Fruit fly (Drosophila melanogaster) whole organism, embryonic: ENCODE data around the gene CG7276.

Source experiments
- Antp ChIP-seq: fragments of 200-800 bp; sonication (Bioruptor generic); optimal IDR thresholded peaks from 3 replicates; lab custom pipeline; 2016; ENCODE audit warnings: missing biosample characterization, missing genetic modification characterization
- CG11093 ChIP-seq: fragments of 200-800 bp; sonication (Bioruptor generic); IDR thresholded peaks from 3 replicates; pipeline ENCODE4 v1.3.6; 2022; ENCODE audit warnings: missing biosample characterization, missing genetic modification characterization
- CG11560 ChIP-seq: fragments of 200-800 bp; sonication (Bioruptor generic); IDR thresholded peaks from 3 replicates; pipeline ENCODE4 v1.3.6; 2022; ENCODE audit warnings: missing biosample characterization, missing genetic modification characterization
- CG14014 ChIP-seq: fragments of 200-800 bp; sonication (Bioruptor generic); IDR thresholded peaks from 2 replicates; pipeline ENCODE4 v1.3.6; 2022; ENCODE audit warnings: missing biosample characterization, missing genetic modification characterization
- CG15479 ChIP-seq: fragments of 200-800 bp; sonication (Bioruptor generic); optimal IDR thresholded peaks from 3 replicates; lab custom pipeline; 2019; ENCODE audit warnings: missing biosample characterization, mild to moderate bottlenecking, missing genetic modification characterization, moderate library complexity
- CG17829 ChIP-seq: fragments of 200-800 bp; optimal IDR thresholded peaks from 2 replicates; lab custom pipeline; 2019; ENCODE audit warnings: missing biosample characterization, mild to moderate bottlenecking, missing genetic modification characterization, moderate library complexity
- CG17912 ChIP-seq: fragments of 200-800 bp; sonication (Bioruptor generic); optimal IDR thresholded peaks from 2 replicates; lab custom pipeline; 2018; ENCODE audit warnings: missing biosample characterization, mild to moderate bottlenecking, missing genetic modification characterization
- CG2116 ChIP-seq: fragments of 200-800 bp; sonication (Bioruptor generic); optimal IDR thresholded peaks from 3 replicates; lab custom pipeline; 2018; ENCODE audit warnings: missing biosample characterization, mild to moderate bottlenecking, missing genetic modification characterization
- CG3065 ChIP-seq: fragments of 200-800 bp; sonication (Bioruptor generic); optimal IDR thresholded peaks from 2 replicates; lab custom pipeline; 2016; ENCODE audit warnings: missing biosample characterization, missing genetic modification characterization
- CG31388 ChIP-seq: fragments of 200-800 bp; sonication (Bioruptor generic); optimal IDR thresholded peaks from 2 replicates; lab custom pipeline; 2016; ENCODE audit warnings: missing biosample characterization, missing genetic modification characterization
- CG32532 ChIP-seq: fragments of 200-800 bp; sonication (Bioruptor generic); IDR thresholded peaks from 2 replicates; pipeline ENCODE4 v1.3.6; 2022; ENCODE audit warnings: missing biosample characterization, missing genetic modification characterization
- CG32767 ChIP-seq: fragments of 200-800 bp; sonication (Bioruptor generic); IDR thresholded peaks from 2 replicates; pipeline ENCODE4 v1.3.6; 2022; ENCODE audit warnings: missing biosample characterization, missing genetic modification characterization
- CG3281 ChIP-seq: fragments of 200-800 bp; sonication (Bioruptor generic); optimal IDR thresholded peaks from 3 replicates; lab custom pipeline; 2017; ENCODE audit warnings: missing biosample characterization, mild to moderate bottlenecking, missing genetic modification characterization
- CG3838 ChIP-seq: fragments of 200-800 bp; sonication (Bioruptor generic); optimal IDR thresholded peaks from 3 replicates; lab custom pipeline; 2016; ENCODE audit warnings: missing biosample characterization, missing genetic modification characterization
- CG6654 ChIP-seq: fragments of 200-800 bp; sonication (Bioruptor generic); optimal IDR thresholded peaks from 2 replicates; lab custom pipeline; 2017; ENCODE audit warnings: missing biosample characterization, mild to moderate bottlenecking, missing genetic modification characterization
- CG7745 ChIP-seq: fragments of 200-800 bp; sonication (Bioruptor generic); optimal IDR thresholded peaks from 2 replicates; lab custom pipeline; 2018; ENCODE audit warnings: missing biosample characterization, mild to moderate bottlenecking, missing genetic modification characterization, moderate library complexity
- CG8388 ChIP-seq: fragments of 200-800 bp; sonication (Bioruptor generic); optimal IDR thresholded peaks from 2 replicates; lab custom pipeline; 2019; ENCODE audit warnings: missing biosample characterization, mild to moderate bottlenecking, missing genetic modification characterization, moderate library complexity
- CG8944 ChIP-seq: fragments of 200-800 bp; sonication (Bioruptor generic); optimal IDR thresholded peaks from 3 replicates; lab custom pipeline; 2016; ENCODE audit warnings: missing biosample characterization, missing genetic modification characterization
- CoRest ChIP-seq: fragments of 200-800 bp; sonication (Bioruptor generic); optimal IDR thresholded peaks from 3 replicates; lab custom pipeline; 2018; ENCODE audit warnings: missing biosample characterization, mild to moderate bottlenecking, missing genetic modification characterization, moderate library complexity
- Deaf1 ChIP-seq: fragments of 200-800 bp; optimal IDR thresholded peaks from 3 replicates; lab custom pipeline; 2019; ENCODE audit warnings: missing biosample characterization, mild to moderate bottlenecking, missing genetic modification characterization, moderate library complexity
- Drgx ChIP-seq: fragments of 200-800 bp; sonication (Bioruptor generic); IDR thresholded peaks from 2 replicates; pipeline ENCODE4 v1.3.6; 2022; ENCODE audit warnings: missing biosample characterization, missing genetic modification characterization
- H15 ChIP-seq: fragments of 200-800 bp; sonication (Bioruptor generic); IDR thresholded peaks from 3 replicates; pipeline ENCODE4 v1.3.6; 2022; ENCODE audit warnings: missing biosample characterization, missing genetic modification characterization
- HLH54F ChIP-seq: fragments of 200-800 bp; sonication (Bioruptor generic); optimal IDR thresholded peaks from 3 replicates; lab custom pipeline; 2016; ENCODE audit warnings: missing biosample characterization, missing genetic modification characterization
- MESR4 ChIP-seq: fragments of 200-800 bp; sonication (Bioruptor generic); optimal IDR thresholded peaks from 2 replicates; lab custom pipeline; 2018; ENCODE audit warnings: missing biosample characterization, mild to moderate bottlenecking, missing genetic modification characterization, moderate library complexity
- Mad ChIP-seq: fragments of 200-800 bp; sonication (Bioruptor generic); optimal IDR thresholded peaks from 2 replicates; lab custom pipeline; 2016; ENCODE audit warnings: missing biosample characterization, missing genetic modification characterization
- Med ChIP-seq: fragments of 200-800 bp; sonication (Bioruptor generic); peaks from one replicate; lab custom pipeline; 2016; ENCODE audit warnings: missing biosample characterization, missing genetic modification characterization, mild to moderate bottlenecking, inconsistent platforms, moderate library complexity
- Mrtf ChIP-seq: fragments of 200-800 bp; sonication (Bioruptor generic); IDR thresholded peaks from 3 replicates; pipeline ENCODE4 v1.3.6; 2022; ENCODE audit warnings: missing biosample characterization, missing genetic modification characterization
- Optix ChIP-seq: fragments of 200-800 bp; sonication (Bioruptor generic); IDR thresholded peaks from 3 replicates; pipeline ENCODE4 v1.3.6; 2022; ENCODE audit warnings: missing biosample characterization, missing genetic modification characterization
- Rfx ChIP-seq: fragments of 200-800 bp; sonication (Bioruptor generic); IDR thresholded peaks from 2 replicates; pipeline ENCODE4 v1.3.6; 2022; ENCODE audit warnings: missing biosample characterization, missing genetic modification characterization
- Six4 ChIP-seq: fragments of 200-800 bp; sonication (Bioruptor generic); optimal IDR thresholded peaks from 2 replicates; lab custom pipeline; 2016; ENCODE audit warnings: missing biosample characterization, missing genetic modification characterization
- Sox102F ChIP-seq: fragments of 200-800 bp; sonication (Bioruptor generic); optimal IDR thresholded peaks from 2 replicates; lab custom pipeline; 2018; ENCODE audit warnings: missing biosample characterization, mild to moderate bottlenecking, missing genetic modification characterization, moderate library complexity
- Taf1 ChIP-seq: fragments of 200-800 bp; sonication (Bioruptor generic); IDR thresholded peaks from 2 replicates; pipeline ENCODE4 v1.3.6; 2022; ENCODE audit warnings: missing biosample characterization, missing genetic modification characterization
- Tbp ChIP-seq: fragments of >200 bp; optimal IDR thresholded peaks from 2 replicates; lab custom pipeline; 2018; ENCODE audit warnings: missing biosample characterization, missing genetic modification characterization
- ara ChIP-seq: fragments of 200-800 bp; sonication (Bioruptor generic); IDR thresholded peaks from 2 replicates; pipeline ENCODE4 v1.3.6; 2022; ENCODE audit warnings: missing biosample characterization, missing genetic modification characterization
- bab2 ChIP-seq: fragments of 200-800 bp; sonication (Bioruptor generic); optimal IDR thresholded peaks from 2 replicates; lab custom pipeline; 2016; ENCODE audit warnings: missing biosample characterization, missing genetic modification characterization
- crp ChIP-seq, 2 experiments: fragments of 200-800 bp; sonication (Bioruptor generic); optimal IDR thresholded peaks; 2 replicates in 1 of 2; 3 replicates in 1 of 2; lab custom pipeline; 2017; ENCODE audit warnings: missing biosample characterization in 2 of 2, missing genetic modification characterization in 2 of 2, mild to moderate bottlenecking in 1 of 2, moderate library complexity in 1 of 2
- dimm ChIP-seq: fragments of 200-800 bp; sonication (Bioruptor generic); IDR thresholded peaks from 2 replicates; pipeline ENCODE4 v1.3.6; 2022; ENCODE audit warnings: missing biosample characterization, missing genetic modification characterization
- dm ChIP-seq: fragments of 200-800 bp; sonication (Bioruptor generic); optimal IDR thresholded peaks from 3 replicates; lab custom pipeline; 2016; ENCODE audit warnings: missing biosample characterization, missing genetic modification characterization
- gem ChIP-seq: fragments of 200-800 bp; sonication (Bioruptor generic); optimal IDR thresholded peaks from 2 replicates; lab custom pipeline; 2019; ENCODE audit warnings: missing biosample characterization, mild to moderate bottlenecking, missing genetic modification characterization, moderate library complexity
- gsb-n ChIP-seq: fragments of 200-800 bp; sonication (Bioruptor generic); optimal IDR thresholded peaks from 3 replicates; lab custom pipeline; 2018; ENCODE audit warnings: missing biosample characterization, mild to moderate bottlenecking, missing genetic modification characterization
- inv ChIP-seq: fragments of 200-800 bp; sonication (Bioruptor generic); IDR thresholded peaks from 2 replicates; pipeline ENCODE4 v1.3.6; 2022; ENCODE audit warnings: missing biosample characterization, missing genetic modification characterization; ENCODE audit not compliant: partially characterized antibody
- ken ChIP-seq: fragments of 200-800 bp; sonication (Bioruptor generic); IDR thresholded peaks from 3 replicates; pipeline ENCODE4 v1.3.6; 2022; ENCODE audit warnings: missing biosample characterization, missing genetic modification characterization
- org-1 ChIP-seq: fragments of 200-800 bp; sonication (Bioruptor generic); optimal IDR thresholded peaks from 2 replicates; lab custom pipeline; 2017; ENCODE audit warnings: missing biosample characterization, missing genetic modification characterization
- pnt ChIP-seq: fragments of 200-800 bp; sonication (Bioruptor generic); optimal IDR thresholded peaks from 3 replicates; lab custom pipeline; 2016; ENCODE audit warnings: missing biosample characterization, missing genetic modification characterization
- pzg ChIP-seq: fragments of 200-800 bp; sonication (Bioruptor generic); optimal IDR thresholded peaks from 3 replicates; lab custom pipeline; 2018; ENCODE audit warnings: missing biosample characterization, mild to moderate bottlenecking, missing genetic modification characterization, moderate library complexity
- salm ChIP-seq: fragments of 200-800 bp; sonication (Bioruptor generic); optimal IDR thresholded peaks from 2 replicates; lab custom pipeline; 2018; ENCODE audit warnings: missing biosample characterization, mild to moderate bottlenecking, missing genetic modification characterization
- schlank ChIP-seq: fragments of 200-800 bp; sonication (Bioruptor generic); optimal IDR thresholded peaks from 2 replicates; lab custom pipeline; 2018; ENCODE audit warnings: missing biosample characterization, mild to moderate bottlenecking, missing genetic modification characterization
- so ChIP-seq: fragments of 200-800 bp; sonication (Bioruptor generic); IDR thresholded peaks from 3 replicates; pipeline ENCODE4 v1.3.6; 2022; ENCODE audit warnings: missing biosample characterization, missing genetic modification characterization
- toy ChIP-seq: fragments of 200-800 bp; sonication (Bioruptor generic); IDR thresholded peaks from 2 replicates; pipeline ENCODE4 v1.3.6; 2022; ENCODE audit warnings: missing biosample characterization, missing genetic modification characterization

CG7276 gene

DNA sequence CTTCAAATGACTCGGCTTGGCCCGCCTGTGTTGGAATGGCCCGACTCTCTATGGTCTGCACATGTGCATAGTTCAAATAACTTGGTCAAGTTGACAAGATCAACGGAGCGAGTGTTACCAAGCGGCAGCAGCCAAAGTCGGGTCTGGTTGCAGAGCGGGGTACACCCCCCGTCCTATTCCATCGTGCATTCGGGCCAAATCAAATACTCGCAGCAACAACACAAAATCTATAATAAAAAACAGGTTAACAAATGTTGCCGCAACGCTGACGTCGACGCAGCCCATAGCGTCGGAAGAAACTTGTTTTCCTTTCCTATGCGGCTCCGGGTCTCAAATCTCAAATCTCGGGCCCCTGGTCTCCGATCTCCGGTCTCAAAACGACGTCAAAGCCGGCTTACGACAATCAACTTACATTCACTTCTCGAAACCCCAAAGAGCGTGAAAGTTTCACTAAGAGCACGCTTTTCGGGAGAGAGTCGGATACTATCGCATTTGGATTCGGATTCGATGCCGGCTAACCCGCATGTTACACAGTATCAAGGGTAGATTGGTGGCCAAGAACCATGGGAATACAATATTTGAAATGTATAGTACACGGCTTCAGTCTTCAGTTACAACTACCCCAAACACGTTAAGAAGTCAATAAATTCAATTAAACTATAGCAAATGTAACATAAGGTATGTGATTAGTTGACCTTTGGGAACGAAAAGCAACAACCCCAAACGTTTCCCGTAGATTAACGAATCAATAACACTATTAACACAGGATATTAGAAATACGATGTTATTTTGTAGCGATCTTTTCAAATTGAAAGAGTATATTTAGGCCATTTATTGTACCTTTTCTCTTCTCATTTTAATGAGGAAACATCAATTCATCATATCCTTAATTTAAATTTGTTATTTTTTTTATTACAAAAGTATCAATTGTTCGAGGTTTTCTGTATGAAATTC is 36.5 kb downstream of the CG7276 start (continued):
- TF ChIP-seq org-1: peak; percentile 65
- TF ChIP-seq toy (GFP tag; lab: Robert Waterston, UW): no peak
- peak; percentile 45 for TF ChIP-seq Antp (GFP tag; lab: Kevin White, UChicago)
- no peak for TF ChIP-seq CG31388 (GFP tag; lab: Kevin White, UChicago)
- no peak for TF ChIP-seq salm (tag; lab: Kevin White, UChicago)
- TF ChIP-seq Drgx (GFP tag; lab: Robert Waterston, UW): peak; percentile 28; the same call in 1 of the 2 replicates
- TF ChIP-seq Tbp (GFP tag; lab: Kevin White, UChicago): no peak
- TF ChIP-seq CG17912 (GFP tag; lab: Kevin White, UChicago): no peak
- TF ChIP-seq CG2116 (GFP tag; lab: Kevin White, UChicago): no peak
- TF ChIP-seq CG11560 (tag; lab: Robert Waterston, UW): peak; percentile 52; the same call in 1 of the 3 replicates
- TF ChIP-seq Rfx (GFP tag; lab: Robert Waterston, UW): no peak; the same call in 1 of the 2 replicates
- peak; percentile 30 for TF ChIP-seq CG6654 (GFP tag; lab: Kevin White, UChicago)
- no peak for TF ChIP-seq CG15479
- no peak for TF ChIP-seq MESR4 (GFP tag; lab: Kevin White, UChicago)
- peak in 1 of 2 experiments; percentile 28 for TF ChIP-seq crp (GFP tag; optimal IDR thresholded peaks at IDR 0.05; lab: Kevin White, UChicago)
- no peak for TF ChIP-seq so (GFP tag; lab: Robert Waterston, UW)
- no peak for TF ChIP-seq CG32767 (GFP tag; lab: Robert Waterston, UW)
- no peak for TF ChIP-seq CG3065 (GFP tag; lab: Kevin White, UChicago)
- TF ChIP-seq Sox102F: peak; percentile 52
- TF ChIP-seq CG8944 (GFP tag; lab: Kevin White, UChicago): peak; percentile 59
- peak; percentile 68 for TF ChIP-seq HLH54F
- no peak for TF ChIP-seq schlank
- TF ChIP-seq dimm (GFP tag; lab: Robert Waterston, UW): no peak
- peak; percentile 35 for TF ChIP-seq Mad (GFP tag; lab: Kevin White, UChicago)
- TF ChIP-seq CG8388 (GFP tag; lab: Kevin White, UChicago): peak; percentile 49
- peak; percentile 15 for TF ChIP-seq Six4 (GFP tag; lab: Kevin White, UChicago)
- TF ChIP-seq Med (GFP tag; lab: Kevin White, UChicago): peak; percentile 89
- TF ChIP-seq gem: peak; percentile 83
- TF ChIP-seq Taf1 (GFP tag; lab: Robert Waterston, UW): 0 out of 2 replicates have a peak, but pooled peaks have one; percentile 28
- no peak for TF ChIP-seq H15 (GFP tag; lab: Robert Waterston, UW)
- peak; percentile 22 for TF ChIP-seq CG17829 (tag; lab: Kevin White, UChicago)
- TF ChIP-seq CG14014 (GFP tag; lab: Robert Waterston, UW): no peak
- TF ChIP-seq inv (GFP tag; lab: Robert Waterston, UW): no peak
- peak; percentile 32 for TF ChIP-seq Deaf1 (tag; lab: Kevin White, UChicago)
- peak; percentile 35; the same call in 1 of the 2 replicates for TF ChIP-seq CG32532 (GFP tag; lab: Robert Waterston, UW)
- TF ChIP-seq CG11093 (GFP tag; lab: Robert Waterston, UW): 0 out of 3 replicates have a peak, but pooled peaks have one; percentile 16
- peak; percentile 56 for TF ChIP-seq CG3281 (GFP tag; lab: Kevin White, UChicago)
- TF ChIP-seq ken (GFP tag; lab: Robert Waterston, UW): 0 out of 3 replicates have a peak, but pooled peaks have one; percentile 38
- peak; percentile 29 for TF ChIP-seq dm (GFP tag; lab: Kevin White, UChicago)
- TF ChIP-seq ara (GFP tag; lab: Robert Waterston, UW): peak; percentile 36; the same call in 1 of the 2 replicates
- TF ChIP-seq gsb-n: peak; percentile 34
- TF ChIP-seq bab2 (GFP tag; lab: Kevin White, UChicago): peak; percentile 61
- no peak for TF ChIP-seq Optix
- peak; percentile 56 for TF ChIP-seq pnt (GFP tag; lab: Kevin White, UChicago)
- TF ChIP-seq Mrtf (GFP tag; lab: Robert Waterston, UW): no peak
- TF ChIP-seq CG3838: no peak
- no peak for TF ChIP-seq pzg (GFP tag; lab: Kevin White, UChicago)
- peak; percentile 87 for TF ChIP-seq CoRest (tag; lab: Kevin White, UChicago)
- TF ChIP-seq CG7745 (tag; lab: Kevin White, UChicago): no peak
